Worm (Caenorhabditis elegans) whole organism, L3 larva: Measurements from ENCODE around the gene W07A12.8.

Experiments
- R02D3.7 ChIP-seq: fragments of 150-350 bp; optimal IDR thresholded peaks from 2 replicates; lab custom pipeline; 2014; ENCODE audit warnings: missing biosample characterization, missing genetic modification characterization
- aly-2 ChIP-seq: fragments of 150-350 bp; optimal IDR thresholded peaks from 2 replicates; lab custom pipeline; 2014; ENCODE audit warnings: missing biosample characterization, missing genetic modification characterization
- ama-1 ChIP-seq: fragments of 150-350 bp; optimal IDR thresholded peaks from 2 replicates; lab custom pipeline; 2018
- ceh-82 ChIP-seq: fragments of 150-350 bp; optimal IDR thresholded peaks from 2 replicates; lab custom pipeline; 2014; ENCODE audit warnings: missing biosample characterization, missing genetic modification characterization
- ceh-9 ChIP-seq: sonication (generic microtip); optimal IDR thresholded peaks from 2 replicates; lab custom pipeline; 2018; ENCODE audit warnings: missing biosample characterization, missing genetic modification characterization
- egl-27 ChIP-seq: sonication (generic microtip); optimal IDR thresholded peaks from 4 replicates; lab custom pipeline; 2017; ENCODE audit warnings: missing biosample characterization, missing genetic modification reagents, missing genetic modification characterization
- elt-1 ChIP-seq: fragments of 150-350 bp; optimal IDR thresholded peaks from 2 replicates; lab custom pipeline; 2014; ENCODE audit warnings: missing biosample characterization, missing genetic modification characterization
- elt-2 ChIP-seq: sonication (generic microtip); optimal IDR thresholded peaks from 2 replicates; lab custom pipeline; 2016; ENCODE audit warnings: missing genetic modification reagents, mild to moderate bottlenecking, missing genetic modification characterization, missing compliant biosample characterization
- eor-1 ChIP-seq, 2 experiments: fragments of 150-350 bp; optimal IDR thresholded peaks; 2 replicates each; lab custom pipeline; 2014 to 2018; ENCODE audit warnings: missing biosample characterization in 2 of 2, missing genetic modification characterization in 2 of 2
- fkh-2 ChIP-seq: fragments of 150-350 bp; optimal IDR thresholded peaks from 2 replicates; lab custom pipeline; 2014; ENCODE audit warnings: missing biosample characterization, missing genetic modification reagents, missing genetic modification characterization
- fos-1 ChIP-seq: fragments of 150-350 bp; optimal IDR thresholded peaks from 2 replicates; lab custom pipeline; 2014; ENCODE audit warnings: missing biosample characterization, missing genetic modification characterization
- hmg-11 ChIP-seq: sonication (generic microtip); optimal IDR thresholded peaks from 2 replicates; lab custom pipeline; 2016; ENCODE audit warnings: missing genetic modification characterization, missing compliant biosample characterization
- jun-1 ChIP-seq: fragments of 150-350 bp; optimal IDR thresholded peaks from 2 replicates; lab custom pipeline; 2014; ENCODE audit warnings: missing biosample characterization, missing genetic modification reagents, missing genetic modification characterization
- lin-15B ChIP-seq: fragments of 150-350 bp; optimal IDR thresholded peaks from 2 replicates; lab custom pipeline; 2014; ENCODE audit warnings: missing biosample characterization, missing genetic modification characterization
- lin-39 ChIP-seq: fragments of 150-350 bp; optimal IDR thresholded peaks from 2 replicates; lab custom pipeline; 2018; ENCODE audit warnings: missing biosample characterization, missing genetic modification reagents, missing genetic modification characterization
- lsy-12 ChIP-seq: sonication (generic microtip); optimal IDR thresholded peaks from 2 replicates; lab custom pipeline; 2016; ENCODE audit warnings: mild to moderate bottlenecking, missing genetic modification characterization, missing compliant biosample characterization
- mml-1 ChIP-seq: fragments of 150-350 bp; sonication (generic microtip); optimal IDR thresholded peaks from 3 replicates; lab custom pipeline; 2014; ENCODE audit warnings: missing biosample characterization, missing genetic modification characterization
- nfya-1 ChIP-seq: sonication (generic microtip); optimal IDR thresholded peaks from 2 replicates; lab custom pipeline; 2017; ENCODE audit warnings: missing genetic modification characterization, mild to moderate bottlenecking, missing compliant biosample characterization, antibody characterized with exemption, moderate library complexity; ENCODE audit not compliant: insufficient read depth
- nhr-11 ChIP-seq: fragments of 150-350 bp; optimal IDR thresholded peaks from 2 replicates; lab custom pipeline; 2014; ENCODE audit warnings: missing biosample characterization, missing genetic modification characterization
- nhr-23 ChIP-seq: fragments of 150-350 bp; optimal IDR thresholded peaks from 2 replicates; lab custom pipeline; 2014; ENCODE audit warnings: missing biosample characterization, missing genetic modification reagents, missing genetic modification characterization
- nhr-237 ChIP-seq: fragments of 150-350 bp; optimal IDR thresholded peaks from 2 replicates; lab custom pipeline; 2014; ENCODE audit warnings: missing biosample characterization, missing genetic modification characterization
- nhr-25 ChIP-seq: sonication (generic microtip); optimal IDR thresholded peaks from 2 replicates; lab custom pipeline; 2017; ENCODE audit warnings: missing biosample characterization, missing genetic modification characterization
- nhr-28 ChIP-seq: fragments of 150-350 bp; optimal IDR thresholded peaks from 2 replicates; lab custom pipeline; 2014; ENCODE audit warnings: missing biosample characterization, missing genetic modification characterization
- nhr-43 ChIP-seq: sonication (generic microtip); optimal IDR thresholded peaks from 2 replicates; lab custom pipeline; 2016; ENCODE audit warnings: mild to moderate bottlenecking, missing genetic modification characterization, missing compliant biosample characterization; ENCODE audit not compliant: poor library complexity, severe bottlenecking
- nhr-76 ChIP-seq: fragments of 150-350 bp; sonication (generic microtip); optimal IDR thresholded peaks from 5 replicates; lab custom pipeline; 2014; ENCODE audit warnings: missing biosample characterization, missing genetic modification characterization
- nhr-77 ChIP-seq: fragments of 150-350 bp; optimal IDR thresholded peaks from 2 replicates; lab custom pipeline; 2014; ENCODE audit warnings: missing biosample characterization, missing genetic modification characterization
- pqm-1 ChIP-seq: fragments of 150-350 bp; optimal IDR thresholded peaks from 2 replicates; lab custom pipeline; 2017; ENCODE audit warnings: missing biosample characterization, missing genetic modification characterization, inconsistent platforms
- snpc-4 ChIP-seq: fragments of 150-350 bp; optimal IDR thresholded peaks from 2 replicates; lab custom pipeline; 2014; ENCODE audit warnings: missing biosample characterization, missing genetic modification characterization
- tbx-2 ChIP-seq: sonication (generic microtip); optimal IDR thresholded peaks from 2 replicates; lab custom pipeline; 2016; ENCODE audit warnings: mild to moderate bottlenecking, missing genetic modification characterization, missing compliant biosample characterization
- unc-39 ChIP-seq: sonication (generic microtip); optimal IDR thresholded peaks from 4 replicates; lab custom pipeline; 2017; ENCODE audit warnings: missing biosample characterization, missing genetic modification characterization
- unc-62 ChIP-seq: fragments of 150-350 bp; sonication (generic microtip); optimal IDR thresholded peaks from 4 replicates; lab custom pipeline; 2014; ENCODE audit warnings: missing biosample characterization, missing genetic modification reagents, missing genetic modification characterization
- zag-1 ChIP-seq: fragments of 150-350 bp; optimal IDR thresholded peaks from 2 replicates; lab custom pipeline; 2014; ENCODE audit warnings: missing biosample characterization, missing genetic modification characterization
- ztf-11 ChIP-seq: fragments of 150-350 bp; optimal IDR thresholded peaks from 2 replicates; lab custom pipeline; 2014; ENCODE audit warnings: missing biosample characterization, missing genetic modification characterization
- ztf-4 ChIP-seq: fragments of 150-350 bp; optimal IDR thresholded peaks from 2 replicates; lab custom pipeline; 2014; ENCODE audit warnings: missing biosample characterization, missing genetic modification characterization

W07A12.8 gene

ce11 chrII:9165762-9166460, at the start of gene W07A12.8:
Gene W07A12.8 (minus strand): TSS chrII:9165812.
- no peak for TF ChIP-seq ama-1 (lab: Kevin White, UChicago)
- TF ChIP-seq ceh-9 (tag; lab: Kevin White, UChicago) = no peak
- TF ChIP-seq elt-2 = peak; percentile 39
- no peak for TF ChIP-seq R02D3.7 (tag; lab: Kevin White, UChicago)
- no peak for TF ChIP-seq eor-1 (tag; optimal IDR thresholded peaks at IDR 0.05; lab: Kevin White, UChicago)
- TF ChIP-seq nhr-25 (tag; lab: Kevin White, UChicago) = no peak
- no peak for TF ChIP-seq ceh-82 (tag; lab: Kevin White, UChicago)

DNA sequence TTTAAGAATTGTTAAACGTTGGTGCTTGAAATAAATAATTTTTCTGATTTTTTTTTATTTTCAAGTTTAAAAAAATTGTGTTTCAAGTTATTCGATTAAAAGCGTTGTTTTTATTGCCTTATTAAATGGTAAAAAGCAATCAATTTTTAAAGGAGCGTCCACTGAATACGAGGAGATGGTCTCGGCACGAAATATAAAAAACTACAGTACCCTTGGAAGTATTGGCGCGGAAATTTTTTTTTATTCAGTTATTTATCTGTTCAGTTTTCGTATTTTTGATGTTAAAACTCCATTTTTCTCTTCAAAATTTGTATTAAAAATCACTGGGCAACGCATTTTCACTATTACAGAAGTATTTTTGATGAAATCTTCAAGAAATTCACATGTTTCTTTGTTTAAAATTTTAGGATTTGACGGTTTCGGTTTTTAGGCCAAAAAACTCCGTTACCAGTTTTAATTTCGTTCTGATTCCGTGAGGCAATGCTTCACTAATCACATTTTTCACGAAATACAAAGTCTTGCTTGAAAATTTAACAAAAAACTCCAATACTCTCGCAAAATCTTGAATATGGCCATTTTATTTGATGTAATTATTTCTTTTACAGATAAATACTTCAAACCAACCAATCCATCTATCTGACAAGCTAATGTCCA, 47.6 kb upstream of the W07A12.8 start, which contains the start of gene znfx-1:
znfx-1 (plus strand) TSS at position 604 of the 654 bp plus-strand sequence.
- no peak for TF ChIP-seq ztf-11

ce11 chrII:9211684-9212083, 46.1 kb upstream of the W07A12.8 start:
- TF ChIP-seq ceh-9 (tag; lab: Kevin White, UChicago) (no peak), zag-1 (tag; lab: Kevin White, UChicago) (no peak), fos-1 (tag; lab: Kevin White, UChicago) (no peak), unc-39 (tag; lab: Kevin White, UChicago) (no peak), nhr-11 (tag; lab: Kevin White, UChicago) (no peak), ztf-4 (tag; lab: Kevin White, UChicago) (no peak), mml-1 (tag; lab: Kevin White, UChicago) (no peak), jun-1 (tag; lab: Kevin White, UChicago) (peak; percentile 5), lsy-12 (peak; percentile 58), nhr-23 (tag; lab: Kevin White, UChicago) (peak; percentile 11), snpc-4 (peak; percentile 96), pqm-1 (tag; lab: Kevin White, UChicago) (peak; percentile 26), nhr-43 (tag; lab: Kevin White, UChicago) (peak; percentile 57), egl-27 (tag; lab: Kevin White, UChicago) (no peak), nhr-25 (tag; lab: Kevin White, UChicago) (peak; percentile 26), nfya-1 (tag; lab: Kevin White, UChicago) (no peak), elt-2 (peak; percentile 62), lin-15B (tag; lab: Kevin White, UChicago) (no peak)

- TF ChIP-seq zag-1 (tag; lab: Kevin White, UChicago) (no peak), jun-1 (tag; lab: Kevin White, UChicago) (no peak), nhr-11 (tag; lab: Kevin White, UChicago) (no peak), R02D3.7 (tag; lab: Kevin White, UChicago) (no peak), nhr-237 (no peak), nhr-76 (tag; lab: Kevin White, UChicago) (no peak), elt-1 (tag; lab: Kevin White, UChicago) (no peak), snpc-4 (no peak)
These were observed 44.5 kb upstream of the W07A12.8 start, which contains the start of gene ZK1067.4 for ce11 chrII:9210076-9210475. Gene ZK1067.4 (plus strand): TSS chrII:9210376.

- no peak for TF ChIP-seq tbx-2 (tag; lab: Kevin White, UChicago)
- no peak for TF ChIP-seq fkh-2 (tag; lab: Kevin White, UChicago)
- no peak for TF ChIP-seq lin-15B (tag; lab: Kevin White, UChicago)
- TF ChIP-seq mml-1 (tag; lab: Kevin White, UChicago) = no peak
- no peak for TF ChIP-seq aly-2 (tag; lab: Kevin White, UChicago)
- no peak for TF ChIP-seq jun-1 (tag; lab: Kevin White, UChicago)
- no peak for TF ChIP-seq ceh-9 (tag; lab: Kevin White, UChicago)
- no peak for TF ChIP-seq pqm-1 (tag; lab: Kevin White, UChicago)
- no peak for TF ChIP-seq zag-1 (tag; lab: Kevin White, UChicago)
- TF ChIP-seq eor-1 (tag; optimal IDR thresholded peaks at IDR 0.05; lab: Kevin White, UChicago) = no peak
- TF ChIP-seq lin-39 (tag; lab: Kevin White, UChicago) = no peak
- TF ChIP-seq unc-62 (GFP tag; lab: Kevin White, UChicago) = no peak
- TF ChIP-seq lsy-12 = no peak
- TF ChIP-seq nhr-77 = no peak
- no peak for TF ChIP-seq hmg-11 (tag; lab: Kevin White, UChicago)
- no peak for TF ChIP-seq nhr-28 (tag; lab: Kevin White, UChicago)
- TF ChIP-seq, all 47 proteins: peak for 0
These were observed 31.6 kb upstream of the W07A12.8 start, which contains the start of gene let-23 for ce11 chrII:9197212-9197611. Gene let-23 (plus strand): TSS chrII:9197512.
